Fruit fly (Drosophila melanogaster) whole organism, wandering third instar larva: ENCODE data around the gene Cisd2.

Source experiments
- CG32264 ChIP-seq: fragments of 200-800 bp; sonication (Bioruptor generic); optimal IDR thresholded peaks from 2 replicates; lab custom pipeline; 2016; ENCODE audit warnings: missing biosample characterization, missing genetic modification characterization
- Hnf4 ChIP-seq: fragments of 200-800 bp; sonication (Bioruptor generic); optimal IDR thresholded peaks from 2 replicates; lab custom pipeline; 2016; ENCODE audit warnings: missing biosample characterization, mild to moderate bottlenecking, missing genetic modification characterization
- Hr78 ChIP-seq: fragments of >200 bp; optimal IDR thresholded peaks from 2 replicates; lab custom pipeline; 2017; ENCODE audit warnings: missing biosample characterization, missing genetic modification characterization
- Rel ChIP-seq, 2 experiments: fragments of 200-800 bp; sonication (Bioruptor generic) in 1 of 2; optimal IDR thresholded peaks; 2 replicates in 1 of 2; 3 replicates in 1 of 2; lab custom pipeline; 2016 to 2019; ENCODE audit warnings: mild to moderate bottlenecking in 2 of 2, missing biosample characterization in 2 of 2, missing genetic modification characterization in 2 of 2, moderate library complexity in 1 of 2
- br ChIP-seq: fragments of 200-800 bp; sonication (Bioruptor generic); optimal IDR thresholded peaks from 2 replicates; lab custom pipeline; 2016; ENCODE audit warnings: missing biosample characterization, missing genetic modification characterization
- pan ChIP-seq: fragments of >200 bp; optimal IDR thresholded peaks from 2 replicates; lab custom pipeline; 2017
- psq ChIP-seq: fragments of 200-800 bp; sonication (Bioruptor generic); optimal IDR thresholded peaks from 3 replicates; lab custom pipeline; 2017; ENCODE audit warnings: missing biosample characterization, mild to moderate bottlenecking, missing genetic modification characterization, moderate library complexity
- usp ChIP-seq: fragments of >200 bp; optimal IDR thresholded peaks from 2 replicates; lab custom pipeline; 2017; ENCODE audit warnings: missing biosample characterization, missing genetic modification characterization

- TF ChIP-seq pan: no peak
- no peak for TF ChIP-seq Hr78
- TF ChIP-seq CG32264 (GFP tag; lab: Kevin White, UChicago): no peak
- TF ChIP-seq Rel (GFP tag; optimal IDR thresholded peaks at IDR 0.05; lab: Kevin White, UChicago): no peak
- no peak for TF ChIP-seq Rel (tag; optimal IDR thresholded peaks at IDR 0.05; lab: Kevin White, UChicago)
- TF ChIP-seq psq (GFP tag; lab: Kevin White, UChicago): no peak
- TF ChIP-seq br (GFP tag; lab: Kevin White, UChicago): no peak
- TF ChIP-seq Hnf4: no peak
- no peak for TF ChIP-seq usp (GFP tag; lab: Kevin White, UChicago)
Observed at dm6 chr3R:29204033-29204432, 19.2 kb downstream of the Cisd2 start, which contains the start of gene Cyt-c1L.
